Worm (Caenorhabditis elegans): ENCODE measurements around the gene Y38E10A.17.

The Y38E10A.17 gene

DNA sequence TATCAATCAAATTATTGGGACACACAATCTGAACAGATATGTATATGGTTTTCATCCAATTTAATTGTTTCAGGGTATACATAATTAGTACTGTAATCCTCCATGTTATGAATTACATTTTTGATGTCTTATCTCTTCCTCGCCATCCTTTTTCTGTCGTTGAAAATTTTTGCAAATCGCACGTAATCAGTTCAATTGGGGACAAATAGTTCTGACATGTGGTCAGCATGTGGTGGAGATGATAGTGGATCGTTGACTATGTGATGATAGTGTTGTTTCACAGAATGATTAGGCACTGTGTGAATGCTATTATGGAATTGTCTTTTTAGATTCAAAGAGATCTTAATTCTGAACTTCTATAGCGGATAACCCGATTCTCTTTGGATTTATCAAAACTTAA is 19.2 kb downstream of the Y38E10A.17 start (continued):
- peak; percentile 80 for TF ChIP-seq nhr-20 (tag; optimal IDR thresholded peaks at IDR 0.05)
- TF ChIP-seq zag-1 (tag; optimal IDR thresholded peaks at IDR 0.05), result no peak

DNA sequence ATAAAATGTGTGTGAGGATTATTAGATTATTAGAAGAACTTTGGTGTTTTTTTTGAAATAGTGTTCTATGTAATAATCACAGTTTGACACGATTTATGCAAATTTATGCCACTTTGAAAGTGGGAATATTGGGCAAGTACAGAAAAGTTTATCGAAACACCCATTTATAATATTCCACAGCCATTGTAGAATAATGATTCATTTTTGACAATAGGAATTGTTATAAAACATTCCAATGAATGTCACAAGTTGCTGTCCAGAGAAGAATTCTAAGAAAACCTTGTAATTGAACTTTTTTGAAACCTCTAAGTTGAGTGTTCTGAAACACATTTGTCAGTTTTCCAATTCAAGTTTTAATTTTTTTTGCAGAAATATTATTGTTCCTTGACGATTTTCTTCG is 22.4 kb downstream of the Y38E10A.17 start, which contains the start of gene nspe-4:
Gene nspe-4, plus strand, starts transcription at position 301 of the 400 bp plus-strand sequence.
- TF ChIP-seq nhr-237 (tag; optimal IDR thresholded peaks at IDR 0.05), result no peak
- TF ChIP-seq aha-1 (tag; optimal IDR thresholded peaks at IDR 0.05), result no peak
- no peak for TF ChIP-seq isw-1 (GFP tag; IDR thresholded peaks at IDR 0.05)
- no peak for TF ChIP-seq ets-5 (GFP tag; IDR thresholded peaks at IDR 0.05)
- TF ChIP-seq nhr-71 (tag; optimal IDR thresholded peaks at IDR 0.05), result no peak
- no peak for TF ChIP-seq C16A3.4 (tag; optimal IDR thresholded peaks at IDR 0.05)
- TF ChIP-seq tlp-1 (tag; optimal IDR thresholded peaks at IDR 0.05), result no peak
- no peak for TF ChIP-seq C34B4.2 (tag; optimal IDR thresholded peaks at IDR 0.05)
- no peak for TF ChIP-seq F16B12.6 (tag; optimal IDR thresholded peaks at IDR 0.05)
- TF ChIP-seq alr-1 (tag; optimal IDR thresholded peaks at IDR 0.05; ENCODE audit: borderline replicate concordance), result no peak
- no peak for TF ChIP-seq lin-13 (GFP tag; optimal IDR thresholded peaks at IDR 0.05)

DNA sequence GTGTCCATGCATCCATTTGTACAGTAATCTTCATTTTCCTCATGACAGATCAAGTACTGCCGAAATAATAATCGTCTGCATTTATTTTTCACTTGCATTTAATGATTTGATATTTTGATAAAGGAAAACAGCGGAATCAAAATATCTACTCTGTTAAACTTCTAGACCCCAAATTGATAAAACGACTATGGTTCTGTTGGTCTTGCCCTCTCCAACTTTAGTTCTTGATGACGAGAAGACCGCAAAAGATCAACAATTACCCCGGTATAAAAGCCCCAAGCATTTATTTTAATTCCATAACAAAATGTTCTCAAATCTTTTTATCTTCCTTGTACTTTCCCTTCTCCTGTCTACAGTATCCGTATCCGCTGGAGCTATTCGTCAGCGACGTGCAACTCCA is 25.9 kb downstream of the Y38E10A.17 start, which contains the start of gene Y38E10A.9:
Gene Y38E10A.9, plus strand, starts transcription at position 301 of the 400 bp plus-strand sequence.
- TF ChIP-seq snpc-4 (tag; optimal IDR thresholded peaks at IDR 0.05) (no peak), fkh-10 (GFP tag; optimal IDR thresholded peaks at IDR 0.05) (no peak)

DNA sequence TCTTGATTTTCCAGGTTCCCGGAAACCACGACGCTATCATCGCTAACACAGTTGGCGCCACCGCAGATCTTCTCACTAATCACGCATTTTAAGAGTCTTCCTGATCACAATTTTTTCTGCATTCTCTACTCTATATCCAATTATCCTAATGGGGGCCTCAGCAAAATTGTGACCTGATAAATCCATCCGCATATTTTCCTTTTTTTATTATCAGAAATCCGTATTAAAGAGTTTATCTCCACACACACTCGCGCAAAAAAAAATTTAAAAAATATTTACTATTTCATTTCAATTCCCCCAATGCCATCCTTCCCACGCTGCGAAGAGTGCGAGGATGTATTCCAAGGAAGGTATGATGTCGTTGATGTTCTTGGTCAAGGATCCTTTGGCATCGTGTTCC is 27.7 kb downstream of the Y38E10A.17 start, which contains the start of gene Y38E10A.8:
Gene Y38E10A.8, plus strand, starts transcription at position 301 of the 400 bp plus-strand sequence.
- peak; percentile 19 for TF ChIP-seq dsc-1 (tag; optimal IDR thresholded peaks at IDR 0.05)
- no peak for TF ChIP-seq unc-62 (GFP tag; optimal IDR thresholded peaks at IDR 0.05)

DNA sequence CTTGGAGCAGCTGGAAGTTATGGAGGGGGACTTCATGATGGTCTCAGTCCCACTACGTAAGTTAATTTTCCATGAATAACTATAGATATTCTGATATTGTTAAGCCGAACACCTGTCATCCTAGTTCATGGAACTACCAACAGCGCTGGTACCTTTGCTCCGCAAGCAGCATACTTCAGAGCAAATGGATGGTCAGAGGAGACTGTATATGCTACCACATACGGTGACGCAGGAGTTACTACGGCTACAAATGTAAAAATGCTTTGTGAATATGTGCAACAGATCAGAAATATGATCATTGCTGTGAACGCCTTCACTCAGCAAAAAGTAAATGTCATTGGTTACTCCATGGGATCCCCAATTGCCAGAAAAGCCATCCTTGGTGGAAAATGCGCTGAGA is 28.5 kb downstream of the Y38E10A.17 start:
- TF ChIP-seq nhr-90 (tag; optimal IDR thresholded peaks at IDR 0.05; ENCODE audit: poor library complexity) (no peak), lin-13 (GFP tag; optimal IDR thresholded peaks at IDR 0.05) (no peak), isw-1 (GFP tag; IDR thresholded peaks at IDR 0.05) (no peak)

DNA sequence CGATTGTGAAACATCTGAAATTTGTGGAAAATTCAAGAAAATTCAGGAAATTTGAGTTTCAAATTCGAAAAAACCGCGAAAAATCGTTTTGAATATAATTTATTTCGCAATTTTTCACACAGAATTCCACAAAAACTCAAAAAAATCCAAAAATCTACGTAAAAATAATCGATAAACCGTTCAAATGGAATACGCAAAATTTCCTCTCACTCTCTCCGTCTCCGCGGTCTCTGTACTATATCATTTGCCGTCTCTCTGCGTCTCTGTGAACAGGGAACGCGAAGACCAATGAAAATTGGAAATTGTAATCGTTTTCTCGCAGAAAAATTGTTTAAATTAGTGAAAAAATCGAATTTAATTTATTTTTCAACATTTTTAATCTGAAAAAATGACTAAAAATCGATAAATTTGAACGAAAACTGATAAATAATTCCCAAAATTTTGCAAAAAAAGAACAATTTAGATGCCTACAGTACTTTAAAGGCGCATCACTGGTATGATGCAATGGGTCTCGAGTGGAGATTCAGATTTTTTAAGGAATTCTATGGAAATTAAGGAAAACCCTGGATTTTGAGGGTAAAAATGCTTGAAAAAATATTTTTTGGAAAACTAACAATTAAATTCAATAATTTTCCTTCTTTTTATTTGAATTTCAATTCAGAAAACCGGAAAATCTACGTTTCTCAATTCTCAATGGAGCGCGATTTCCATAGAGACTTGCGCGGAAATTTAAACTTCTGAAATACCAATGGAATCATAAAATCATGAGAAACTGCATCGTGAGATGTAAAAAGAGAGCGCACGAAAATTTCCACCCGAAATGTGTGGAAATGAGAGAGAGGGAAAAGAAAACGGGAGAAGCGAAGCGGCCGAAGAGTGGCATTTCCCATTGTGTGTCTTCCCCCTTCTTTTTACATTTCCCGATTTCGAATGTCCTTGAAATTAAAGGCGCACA is 30.7 kb downstream of the Y38E10A.17 start, which contains the start of the genes ceh-100 and lips-15:
Gene ceh-100, minus strand, starts transcription at position 14 of the 955 bp plus-strand sequence.
Gene lips-15, plus strand, starts transcription at position 720 of the 955 bp plus-strand sequence.
- TF ChIP-seq mdl-1 (tag; optimal IDR thresholded peaks at IDR 0.05) (no peak), elt-3 (tag; optimal IDR thresholded peaks at IDR 0.05) (peak in 1 of 6 experiments; percentile 16), nhr-71 (tag; optimal IDR thresholded peaks at IDR 0.05) (no peak), snu-23 (GFP tag; optimal IDR thresholded peaks at IDR 0.05) (peak; percentile 42), lin-13 (GFP tag; optimal IDR thresholded peaks at IDR 0.05) (peak; percentile 5), nhr-20 (tag; optimal IDR thresholded peaks at IDR 0.05) (no peak), tbx-2 (tag; optimal IDR thresholded peaks at IDR 0.05) (peak; percentile 8), lin-14 (GFP tag; optimal IDR thresholded peaks at IDR 0.05) (peak; percentile 46), lin-35 (GFP tag; optimal IDR thresholded peaks at IDR 0.05) (peak; percentile 8 to 65), sox-4 (tag; optimal IDR thresholded peaks at IDR 0.05) (no peak), lsy-2 (tag; optimal IDR thresholded peaks at IDR 0.05) (peak; percentile 22 to 23), unc-62 (GFP tag; optimal IDR thresholded peaks at IDR 0.05) (no peak), efl-1 (optimal IDR thresholded peaks at IDR 0.05) (peak; percentile 64 to 71), efl-1 (GFP tag; optimal IDR thresholded peaks at IDR 0.05 in 1 of 2) (peak; percentile 74 to 94), lin-15B (tag; optimal IDR thresholded peaks at IDR 0.05) (peak; percentile 76), mep-1 (tag; optimal IDR thresholded peaks at IDR 0.05) (peak; percentile 33), hlh-17 (GFP tag; optimal IDR thresholded peaks at IDR 0.05; ENCODE audit: borderline replicate concordance) (no peak), C16A3.4 (tag; optimal IDR thresholded peaks at IDR 0.05) (peak; percentile 8), skn-1 (tag; optimal IDR thresholded peaks at IDR 0.05) (peak; percentile 17), ceh-82 (tag; optimal IDR thresholded peaks at IDR 0.05) (peak in 1 of 3 experiments; percentile 10), dpl-1 (GFP tag; optimal IDR thresholded peaks at IDR 0.05) (peak; percentile 13 to 70 (median 45)), ama-1 (optimal IDR thresholded peaks at IDR 0.05) (no peak), nhr-77 (tag; optimal IDR thresholded peaks at IDR 0.05) (no peak), snpc-4 (tag; optimal IDR thresholded peaks at IDR 0.05) (peak; percentile 16), nhr-85 (tag) (peak; percentile 62), unc-86 (tag; optimal IDR thresholded peaks at IDR 0.05) (no peak)
